Fruit fly (Drosophila melanogaster): Measurements from ENCODE around the gene PolE1.

PolE1 gene

dm6 chr3R:23374290-23374689 is 26.4 kb downstream of the PolE1 start (continued):
- TF ChIP-seq Pdp1 (GFP tag; optimal IDR thresholded peaks at IDR 0.05): peak in 1 of 2 experiments; percentile 36
- TF ChIP-seq Hr3 (GFP tag; optimal IDR thresholded peaks at IDR 0.05): no peak
- no peak for TF ChIP-seq CG13296 (GFP tag; optimal IDR thresholded peaks at IDR 0.05)
- no peak for TF ChIP-seq CG17568 (GFP tag; optimal IDR thresholded peaks at IDR 0.05)
- TF ChIP-seq gsb (GFP tag; IDR thresholded peaks at IDR 0.05): no peak
- no peak for TF ChIP-seq pb (GFP tag; optimal IDR thresholded peaks at IDR 0.05)
- no peak for TF ChIP-seq Aef1 (GFP tag; IDR thresholded peaks at IDR 0.05)
- no peak for TF ChIP-seq fd3F (GFP tag; optimal IDR thresholded peaks at IDR 0.05)
- peak; percentile 8 for TF ChIP-seq Lhr (GFP tag; optimal IDR thresholded peaks at IDR 0.05)
- TF ChIP-seq CG10321 (GFP tag; IDR thresholded peaks at IDR 0.05): no peak
- TF ChIP-seq stwl (tag; optimal IDR thresholded peaks at IDR 0.05): no peak
- TF ChIP-seq nau (GFP tag; optimal IDR thresholded peaks at IDR 0.05): no peak
- TF ChIP-seq hbn (GFP tag; IDR thresholded peaks at IDR 0.05; ENCODE audit: partially characterized antibody): no peak
- no peak for TF ChIP-seq bab2 (GFP tag; optimal IDR thresholded peaks at IDR 0.05)
- TF ChIP-seq Meics (GFP tag; optimal IDR thresholded peaks at IDR 0.05): no peak
- no peak; the same call in 1 of the 2 replicates for TF ChIP-seq CG17328 (GFP tag; IDR thresholded peaks at IDR 0.05)
- no peak for TF ChIP-seq twi (tag; optimal IDR thresholded peaks at IDR 0.05)
- TF ChIP-seq TFAM (GFP tag; optimal IDR thresholded peaks at IDR 0.05): no peak
- no peak for TF ChIP-seq al (GFP tag; IDR thresholded peaks at IDR 0.05)
- TF ChIP-seq CG13894 (tag; optimal IDR thresholded peaks at IDR 0.05): peak; percentile 37
- TF ChIP-seq Eip74EF (GFP tag; optimal IDR thresholded peaks at IDR 0.05): no peak
- no peak for TF ChIP-seq CG11504 (tag; optimal IDR thresholded peaks at IDR 0.05)
- no peak for TF ChIP-seq pfk (GFP tag; optimal IDR thresholded peaks at IDR 0.05)
- peak; percentile 42 for TF ChIP-seq bcd (GFP tag; optimal IDR thresholded peaks at IDR 0.05)
- no peak for TF ChIP-seq jing (GFP tag; optimal IDR thresholded peaks at IDR 0.05)
- TF ChIP-seq dan (GFP tag; IDR thresholded peaks at IDR 0.05): no peak
- peak; percentile 69 for TF ChIP-seq CG13287 (GFP tag; IDR thresholded peaks at IDR 0.05; ENCODE audit: partially characterized antibody)
- TF ChIP-seq otp (GFP tag; IDR thresholded peaks at IDR 0.05): no peak
- no peak for TF ChIP-seq Trl (optimal IDR thresholded peaks at IDR 0.05)
- no peak for TF ChIP-seq Trl (GFP tag; optimal IDR thresholded peaks at IDR 0.05)
- no peak for TF ChIP-seq Atf-2 (GFP tag; optimal IDR thresholded peaks at IDR 0.05)
- no peak for TF ChIP-seq Myb (GFP tag; optimal IDR thresholded peaks at IDR 0.05)
- no peak for TF ChIP-seq PHDP (tag; optimal IDR thresholded peaks at IDR 0.05)
- no peak for TF ChIP-seq CG12659 (GFP tag; optimal IDR thresholded peaks at IDR 0.05)
- TF ChIP-seq sna (GFP tag; IDR thresholded peaks at IDR 0.05; ENCODE audit: partially characterized antibody): 0 out of 2 replicates have a peak, but pooled peaks have one; percentile 34
- TF ChIP-seq chif (GFP tag; optimal IDR thresholded peaks at IDR 0.05): no peak
- no peak for TF ChIP-seq CG18764 (GFP tag; optimal IDR thresholded peaks at IDR 0.05)
- TF ChIP-seq crp (GFP tag; optimal IDR thresholded peaks at IDR 0.05): no peak
- no peak for TF ChIP-seq CG2875 (GFP tag; optimal IDR thresholded peaks at IDR 0.05)
- no peak for TF ChIP-seq CG15479 (GFP tag; optimal IDR thresholded peaks at IDR 0.05)
- no peak for TF ChIP-seq CG17359 (tag; optimal IDR thresholded peaks at IDR 0.05)
- no peak for TF ChIP-seq CG14050 (GFP tag; IDR thresholded peaks at IDR 0.05)
- TF ChIP-seq CG1024 (GFP tag; IDR thresholded peaks at IDR 0.05): no peak
- TF ChIP-seq ERR (GFP tag; optimal IDR thresholded peaks at IDR 0.05): no peak
- TF ChIP-seq dmrt99B (tag; optimal IDR thresholded peaks at IDR 0.05): no peak
- TF ChIP-seq CrebB (tag; optimal IDR thresholded peaks at IDR 0.05): no peak
- no peak for TF ChIP-seq Gsc (GFP tag; IDR thresholded peaks at IDR 0.05)
- TF ChIP-seq dmrt11E (tag; optimal IDR thresholded peaks at IDR 0.05): no peak
- no peak for TF ChIP-seq Ets65A (GFP tag)
- TF ChIP-seq CG15269 (tag; optimal IDR thresholded peaks at IDR 0.05): no peak
- peak; percentile 23; the same call in 1 of the 2 replicates for TF ChIP-seq bbx (GFP tag; IDR thresholded peaks at IDR 0.05; ENCODE audit: partially characterized antibody)
